Worm (Caenorhabditis elegans) whole organism, L2 larva: ENCODE measurements around the gene nlp-17.

Experiments used
- R02D3.7 ChIP-seq: fragments of 150-350 bp; optimal IDR thresholded peaks from 2 replicates; lab custom pipeline; 2014; ENCODE audit warnings: missing biosample characterization, missing genetic modification characterization
- dmd-4 ChIP-seq: sonication (generic microtip); optimal IDR thresholded peaks from 2 replicates; lab custom pipeline; 2017; ENCODE audit warnings: missing biosample characterization, missing genetic modification characterization
- egl-27 ChIP-seq: sonication (generic microtip); optimal IDR thresholded peaks from 3 replicates; lab custom pipeline; 2017; ENCODE audit warnings: missing biosample characterization, missing genetic modification reagents, missing genetic modification characterization
- elt-3 ChIP-seq: sonication (generic microtip); optimal IDR thresholded peaks from 2 replicates; lab custom pipeline; 2017; ENCODE audit warnings: missing biosample characterization, missing genetic modification characterization
- lin-39 ChIP-seq: fragments of 150-350 bp; optimal IDR thresholded peaks from 2 replicates; lab custom pipeline; 2014; ENCODE audit warnings: missing biosample characterization, missing genetic modification reagents, missing genetic modification characterization
- nhr-25 ChIP-seq: fragments of 150-350 bp; sonication (generic microtip); optimal IDR thresholded peaks from 3 replicates; lab custom pipeline; 2014; ENCODE audit warnings: missing biosample characterization, missing genetic modification characterization
- sem-4 ChIP-seq: fragments of 150-350 bp; optimal IDR thresholded peaks from 2 replicates; lab custom pipeline; 2014; ENCODE audit warnings: missing biosample characterization, missing genetic modification reagents, missing genetic modification characterization
- sma-9 ChIP-seq, 2 experiments: fragments of 150-350 bp in 1 of 2; sonication (generic microtip) in 1 of 2; optimal IDR thresholded peaks; 2 replicates each; lab custom pipeline; 2014 to 2016; ENCODE audit warnings: missing genetic modification characterization in 2 of 2, mild to moderate bottlenecking in 1 of 2, missing biosample characterization in 1 of 2, missing compliant biosample characterization in 1 of 2, missing genetic modification reagents in 1 of 2, moderate library complexity in 1 of 2

The nlp-17 gene

ce11 chrIV:13458237-13458636, 47.3 kb downstream of the nlp-17 start:
- TF ChIP-seq nhr-25 (tag; lab: Kevin White, UChicago) (no peak), sma-9 (GFP tag; optimal IDR thresholded peaks at IDR 0.05; lab: Kevin White, UChicago) (no peak), sma-9 (tag; optimal IDR thresholded peaks at IDR 0.05; lab: Kevin White, UChicago) (no peak)

- no peak for TF ChIP-seq dmd-4 (tag; lab: Kevin White, UChicago)
- no peak for TF ChIP-seq elt-3 (tag; lab: Kevin White, UChicago)
- no peak for TF ChIP-seq egl-27
- TF ChIP-seq sem-4, result no peak
- no peak for TF ChIP-seq R02D3.7 (tag; lab: Kevin White, UChicago)
- TF ChIP-seq lin-39 (tag; lab: Kevin White, UChicago), result no peak
Measured at ce11 chrIV:13456893-13457292, 48.7 kb downstream of the nlp-17 start.
